Worm (Caenorhabditis elegans): ENCODE data around the gene T22D1.17.
A peak's percentile ranks its signal among the peaks of the same experiment; 100 is the strongest.

DNA sequence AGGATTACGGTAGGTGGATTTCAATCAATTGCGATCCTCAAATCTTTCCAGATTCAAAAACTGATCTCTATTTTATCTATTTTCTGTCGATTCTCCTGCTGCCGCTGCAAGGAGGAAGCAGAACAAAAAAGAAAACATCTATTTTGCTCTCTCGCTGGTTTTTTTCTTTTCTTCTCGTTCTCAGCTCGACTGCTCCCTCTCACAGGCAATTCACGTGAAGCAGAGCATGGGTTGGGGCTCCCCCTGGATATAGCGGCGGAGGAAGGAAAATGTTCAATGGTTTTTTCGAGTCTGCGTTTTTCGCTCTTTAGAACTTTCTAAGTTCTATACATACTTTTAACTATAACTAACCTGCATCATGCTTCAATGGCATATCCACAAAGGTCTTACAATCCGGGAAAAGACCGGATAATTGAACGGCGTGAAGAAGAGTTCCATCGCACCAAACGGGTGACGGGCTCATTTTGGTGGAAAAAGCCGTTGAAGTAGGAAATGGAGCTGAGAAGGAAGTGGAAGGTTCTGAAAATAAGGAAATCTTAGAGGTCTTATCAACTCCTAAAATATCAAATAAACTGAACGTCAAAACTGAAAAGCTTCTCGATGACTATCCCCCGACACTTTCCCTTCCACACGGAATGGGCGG, 26.8 kb upstream of the T22D1.17 start:
- TF ChIP-seq unc-62 (GFP tag; optimal IDR thresholded peaks at IDR 0.05) = no peak
- peak in 1 of 2 experiments; percentile 79 for TF ChIP-seq lsy-2 (tag; optimal IDR thresholded peaks at IDR 0.05)
- no peak for TF ChIP-seq dmd-4 (tag; optimal IDR thresholded peaks at IDR 0.05)
- TF ChIP-seq ZK546.5 (tag; optimal IDR thresholded peaks at IDR 0.05) = no peak
- TF ChIP-seq ceh-16 (tag; optimal IDR thresholded peaks at IDR 0.05) = no peak
- peak; percentile 83 for TF ChIP-seq unc-55 (GFP tag; optimal IDR thresholded peaks at IDR 0.05)
- TF ChIP-seq nhr-12 (tag; optimal IDR thresholded peaks at IDR 0.05) = no peak
- TF ChIP-seq mab-5 (tag; optimal IDR thresholded peaks at IDR 0.05) = no peak
- no peak for TF ChIP-seq lin-39 (tag; optimal IDR thresholded peaks at IDR 0.05)
- no peak for TF ChIP-seq ztf-11 (tag; optimal IDR thresholded peaks at IDR 0.05)
- no peak for TF ChIP-seq alr-1 (tag; optimal IDR thresholded peaks at IDR 0.05)
- TF ChIP-seq elt-1 (tag; optimal IDR thresholded peaks at IDR 0.05) = no peak
- TF ChIP-seq zag-1 (tag; optimal IDR thresholded peaks at IDR 0.05) = peak; percentile 35

Measured in whole organism, L2 larva.